Worm (Caenorhabditis elegans): Measurements from ENCODE around the gene C06E7.88.

DNA sequence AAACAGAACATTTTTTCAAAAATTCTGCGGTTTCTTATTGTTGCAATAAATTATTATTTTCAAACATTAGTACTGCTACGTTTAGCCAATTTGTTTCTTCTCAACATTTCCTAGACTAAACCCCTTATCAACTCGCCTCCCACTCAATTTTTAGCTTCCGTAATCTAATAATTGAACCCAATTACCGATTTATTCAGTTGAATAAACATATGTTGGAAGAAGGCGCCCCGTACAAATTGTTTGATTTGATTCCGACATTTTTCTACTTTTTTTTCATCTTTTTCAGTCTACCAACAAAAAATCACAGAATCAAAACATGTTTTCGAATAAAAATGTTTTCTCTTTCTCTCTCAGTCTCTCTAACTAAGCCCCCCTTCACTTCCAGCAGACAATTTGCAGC lies 35.6 kb upstream of the C06E7.88 start:
- TF ChIP-seq tbx-37 (GFP tag; conservative IDR thresholded peaks at IDR 0.05) = no peak
- TF ChIP-seq pes-1 (GFP tag; IDR thresholded peaks at IDR 0.05) = no peak
- TF ChIP-seq aly-1 (tag; optimal IDR thresholded peaks at IDR 0.05) = no peak
- TF ChIP-seq ceh-13 (GFP tag; optimal IDR thresholded peaks at IDR 0.05) = no peak
- TF ChIP-seq ama-1 (optimal IDR thresholded peaks at IDR 0.05) = no peak
